Worm (Caenorhabditis elegans) whole organism, young adult: ENCODE results near the gene dpy-13.

ENCODE experiments used
- B0019.2 ChIP-seq: fragments of 200-800 bp; sonication (Bioruptor generic); conservative IDR thresholded peaks from 2 replicates; pipeline ENCODE4 v1.3.6; 2022; ENCODE audit warnings: missing genetic modification reagents, missing genetic modification characterization, missing compliant biosample characterization
- B0035.1 ChIP-seq: sonication (generic microtip); optimal IDR thresholded peaks from 2 replicates; lab custom pipeline; 2016; ENCODE audit warnings: missing genetic modification characterization, mild to moderate bottlenecking, missing compliant biosample characterization, missing genotype, missing genetic modification reagents
- D2030.7 ChIP-seq: fragments of 200-800 bp; sonication (Bioruptor generic); IDR thresholded peaks from 2 replicates; pipeline ENCODE4 v1.3.6; 2022; ENCODE audit warnings: missing genetic modification reagents, missing genetic modification characterization, missing compliant biosample characterization
- F37B4.10 ChIP-seq: fragments of 200-800 bp; sonication (Bioruptor generic); IDR thresholded peaks from 2 replicates; pipeline ENCODE4 v1.3.6; 2022; ENCODE audit warnings: missing genetic modification characterization, missing compliant biosample characterization
- F39B2.1 ChIP-seq: fragments of 200-800 bp; sonication (Bioruptor generic); IDR thresholded peaks from 2 replicates; pipeline ENCODE4 v1.3.6; 2022; ENCODE audit warnings: missing genetic modification reagents, missing genetic modification characterization, missing compliant biosample characterization
- F49E8.2 ChIP-seq: sonication (generic microtip); optimal IDR thresholded peaks from 3 replicates; lab custom pipeline; 2017; ENCODE audit warnings: missing genetic modification characterization, mild to moderate bottlenecking, missing compliant biosample characterization, antibody characterized with exemption, moderate library complexity; ENCODE audit not compliant: insufficient read depth
- T07F8.4 ChIP-seq: sonication (generic microtip); optimal IDR thresholded peaks from 2 replicates; lab custom pipeline; 2016; ENCODE audit warnings: mild to moderate bottlenecking, missing genetic modification characterization, moderate library complexity, missing compliant biosample characterization
- Y53G8AR.9 ChIP-seq: fragments of 200-800 bp; sonication (Bioruptor generic); conservative IDR thresholded peaks from 2 replicates; pipeline ENCODE4 v1.3.6; 2022; ENCODE audit warnings: missing genetic modification reagents, missing genetic modification characterization, missing compliant biosample characterization
- akir-1 ChIP-seq: fragments of 200-800 bp; sonication (Bioruptor generic); optimal IDR thresholded peaks from 2 replicates; lab custom pipeline; 2018; ENCODE audit warnings: mild to moderate bottlenecking, missing genetic modification characterization, moderate library complexity, missing compliant biosample characterization
- aptf-2 ChIP-seq: fragments of 200-800 bp; sonication (Bioruptor generic); conservative IDR thresholded peaks from 2 replicates; pipeline ENCODE4 v1.3.6; 2022; ENCODE audit warnings: missing genetic modification reagents, missing genetic modification characterization, missing compliant biosample characterization
- attf-3 ChIP-seq: fragments of 200-800 bp; sonication (Bioruptor generic); conservative IDR thresholded peaks from 2 replicates; pipeline ENCODE4 v1.3.6; 2022; ENCODE audit warnings: missing genetic modification reagents, missing genetic modification characterization, missing compliant biosample characterization
- attf-6 ChIP-seq: fragments of 200-800 bp; sonication (Bioruptor generic); IDR thresholded peaks from 2 replicates; pipeline ENCODE4 v1.3.6; 2022; ENCODE audit warnings: missing genetic modification reagents, missing genetic modification characterization, missing compliant biosample characterization
- bed-2 ChIP-seq: fragments of 200-800 bp; sonication (Bioruptor generic); IDR thresholded peaks from 2 replicates; pipeline ENCODE4 v1.3.6; 2022; ENCODE audit warnings: missing genetic modification reagents, missing genetic modification characterization, missing compliant biosample characterization
- ccch-3 ChIP-seq: fragments of 200-800 bp; sonication (Bioruptor generic); optimal IDR thresholded peaks from 2 replicates; lab custom pipeline; 2018; ENCODE audit warnings: mild to moderate bottlenecking, missing genetic modification characterization, missing compliant biosample characterization
- cebp-1 ChIP-seq, 2 experiments: fragments of 200-800 bp in 1 of 2; sonication (Bioruptor generic) in 1 of 2; sonication (generic microtip) in 1 of 2; IDR thresholded peaks in 1 of 2; optimal IDR thresholded peaks in 1 of 2; 2 replicates each; pipeline versions ENCODE4 v1.3.6 to Lab custom; 2017 to 2022; ENCODE audit warnings: missing compliant biosample characterization in 2 of 2, missing genetic modification characterization in 2 of 2, mild to moderate bottlenecking in 1 of 2, missing genetic modification reagents in 1 of 2, moderate library complexity in 1 of 2
- ceh-40 ChIP-seq: fragments of 200-800 bp; sonication (Bioruptor generic); IDR thresholded peaks from 2 replicates; pipeline ENCODE4 v1.3.6; 2022; ENCODE audit warnings: missing genetic modification characterization, missing compliant biosample characterization
- ceh-91 ChIP-seq: fragments of 200-800 bp; sonication (Bioruptor generic); IDR thresholded peaks from 2 replicates; pipeline ENCODE4 v1.3.6; 2022; ENCODE audit warnings: missing genetic modification reagents, missing genetic modification characterization, missing compliant biosample characterization
- chd-7 ChIP-seq: sonication (generic microtip); optimal IDR thresholded peaks from 2 replicates; lab custom pipeline; 2016; ENCODE audit warnings: mild to moderate bottlenecking, missing genetic modification characterization, moderate library complexity, missing compliant biosample characterization
- dpl-1 ChIP-seq: fragments of 150-350 bp; optimal IDR thresholded peaks from 2 replicates; lab custom pipeline; 2014; ENCODE audit warnings: missing biosample characterization, missing genetic modification reagents, missing genetic modification characterization
- egl-44 ChIP-seq: fragments of 200-800 bp; sonication (Bioruptor generic); IDR thresholded peaks from 2 replicates; pipeline ENCODE4 v1.3.6; 2022; ENCODE audit warnings: missing genetic modification reagents, missing genetic modification characterization, missing compliant biosample characterization
- hmg-1.2 ChIP-seq: fragments of 200-800 bp; sonication (Bioruptor generic); IDR thresholded peaks from 2 replicates; pipeline ENCODE4 v1.3.6; 2022; ENCODE audit warnings: missing genetic modification reagents, missing genetic modification characterization, missing compliant biosample characterization
- lin-54 ChIP-seq: fragments of 200-800 bp; sonication (Bioruptor generic); optimal IDR thresholded peaks from 2 replicates; lab custom pipeline; 2018; ENCODE audit warnings: mild to moderate bottlenecking, missing genetic modification characterization, missing compliant biosample characterization
- lsy-27 ChIP-seq: sonication (generic microtip); optimal IDR thresholded peaks from 2 replicates; lab custom pipeline; 2017; ENCODE audit warnings: missing genetic modification characterization, mild to moderate bottlenecking, missing compliant biosample characterization, antibody characterized with exemption, missing genotype, borderline replicate concordance; ENCODE audit not compliant: insufficient read depth
- madf-6 ChIP-seq: fragments of 200-800 bp; sonication (Bioruptor generic); IDR thresholded peaks from 2 replicates; pipeline ENCODE4 v1.3.6; 2022; ENCODE audit warnings: missing genetic modification reagents, missing genetic modification characterization, missing compliant biosample characterization
- mcd-1 ChIP-seq: fragments of 200-800 bp; sonication (Bioruptor generic); IDR thresholded peaks from 2 replicates; pipeline ENCODE4 v1.3.6; 2022; ENCODE audit warnings: missing genetic modification reagents, missing genetic modification characterization, missing compliant biosample characterization
- mel-28 ChIP-seq: sonication (generic microtip); optimal IDR thresholded peaks from 2 replicates; lab custom pipeline; 2016; ENCODE audit warnings: borderline replicate concordance, mild to moderate bottlenecking, missing genetic modification characterization, missing compliant biosample characterization
- mes-4 ChIP-seq: sonication (generic microtip); optimal IDR thresholded peaks from 2 replicates; lab custom pipeline; 2016; ENCODE audit warnings: missing genotype, missing genetic modification characterization, missing compliant biosample characterization
- nhr-80 ChIP-seq: sonication (generic microtip); optimal IDR thresholded peaks from 2 replicates; lab custom pipeline; 2016; ENCODE audit warnings: missing genetic modification characterization, missing compliant biosample characterization
- rcor-1 ChIP-seq: fragments of 200-800 bp; sonication (Bioruptor generic); IDR thresholded peaks from 2 replicates; pipeline ENCODE4 v1.3.6; 2022; ENCODE audit warnings: missing genetic modification reagents, missing genetic modification characterization, missing compliant biosample characterization
- repo-1 ChIP-seq: sonication (generic microtip); optimal IDR thresholded peaks from 2 replicates; lab custom pipeline; 2017; ENCODE audit warnings: mild to moderate bottlenecking, missing genetic modification characterization, missing compliant biosample characterization
- snpc-1.3 ChIP-seq: sonication (generic microtip); optimal IDR thresholded peaks from 2 replicates; lab custom pipeline; 2017; ENCODE audit warnings: missing genetic modification characterization, mild to moderate bottlenecking, missing compliant biosample characterization, antibody characterized with exemption, moderate library complexity, missing genotype, missing genetic modification reagents; ENCODE audit not compliant: insufficient read depth
- unc-130 ChIP-seq: sonication (generic microtip); optimal IDR thresholded peaks from 2 replicates; lab custom pipeline; 2016; ENCODE audit warnings: missing genetic modification reagents, missing genetic modification characterization, missing compliant biosample characterization
- ztf-28 ChIP-seq: fragments of 200-800 bp; sonication (Bioruptor generic); IDR thresholded peaks from 2 replicates; pipeline ENCODE4 v1.3.6; 2022; ENCODE audit warnings: missing genetic modification reagents, missing genetic modification characterization, missing compliant biosample characterization
- ztf-6 ChIP-seq: fragments of 200-800 bp; sonication (Bioruptor generic); IDR thresholded peaks from 2 replicates; pipeline ENCODE4 v1.3.6; 2022; ENCODE audit warnings: missing genetic modification reagents, missing genetic modification characterization, missing compliant biosample characterization

Gene dpy-13

ce11 chrIV:4272167-4272566 lies 36.8 kb downstream of the dpy-13 start, which contains the start of gene F36A4.1 (continued):
- no peak for TF ChIP-seq mel-28
- TF ChIP-seq Y53G8AR.9 (GFP tag; lab: Robert Waterston, UW), result no peak
- no peak for TF ChIP-seq B0035.1

ce11 chrIV:4277694-4278093 lies 42.3 kb downstream of the dpy-13 start, which contains the start of gene nhr-78:
Gene nhr-78, minus strand, starts transcription at chrIV:4277875.
- TF ChIP-seq mcd-1 (GFP tag; lab: Robert Waterston, UW) (0 out of 2 replicates have a peak, but pooled peaks have one; percentile 22), chd-7 (no peak), hmg-1.2 (GFP tag; lab: Robert Waterston, UW) (peak; percentile 94)
- TF ChIP-seq, all 124 proteins: peak for 2

DNA sequence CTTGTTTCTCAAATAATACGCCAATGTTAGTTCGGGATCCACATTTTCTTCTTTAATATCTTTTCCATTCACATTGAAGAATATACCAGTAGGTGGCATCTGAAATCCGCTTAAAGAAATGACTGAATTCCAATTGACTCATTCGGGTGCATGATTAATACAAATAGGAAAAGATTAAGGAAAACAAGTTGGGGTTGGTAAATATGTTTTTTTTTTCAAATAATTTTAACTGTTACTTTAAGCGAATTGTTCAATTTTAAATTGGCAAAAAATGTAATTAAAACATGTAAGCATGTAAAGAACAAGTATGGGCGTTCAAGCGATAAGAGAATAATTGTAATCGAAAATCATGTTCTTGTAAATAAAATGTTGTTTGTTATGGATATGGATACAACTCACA lies 48.6 kb downstream of the dpy-13 start, which contains the start of gene F15E6.6:
Gene F15E6.6 (minus strand): TSS at position 101 of the 400 bp plus-strand sequence.
- no peak for TF ChIP-seq F49E8.2 (tag; lab: Kevin White, UChicago)
- no peak for TF ChIP-seq repo-1 (tag; lab: Kevin White, UChicago)
- no peak for TF ChIP-seq F39B2.1
- TF ChIP-seq madf-6 (GFP tag; lab: Robert Waterston, UW), result no peak
- TF ChIP-seq chd-7, result no peak
- TF ChIP-seq T07F8.4, result no peak
- no peak for TF ChIP-seq mes-4 (tag; lab: Kevin White, UChicago)
- TF ChIP-seq lin-54 (GFP tag; lab: Kevin White, UChicago), result no peak
- no peak for TF ChIP-seq F37B4.10 (GFP tag; lab: Robert Waterston, UW)
- no peak for TF ChIP-seq ztf-6 (GFP tag; lab: Robert Waterston, UW)
- no peak for TF ChIP-seq snpc-1.3
- no peak for TF ChIP-seq akir-1 (GFP tag; lab: Kevin White, UChicago)
- no peak for TF ChIP-seq ztf-28
- no peak for TF ChIP-seq rcor-1 (GFP tag; lab: Robert Waterston, UW)
- no peak for TF ChIP-seq egl-44 (GFP tag; lab: Robert Waterston, UW)
- TF ChIP-seq hmg-1.2 (GFP tag; lab: Robert Waterston, UW), result no peak
- no peak for TF ChIP-seq attf-6 (GFP tag; lab: Robert Waterston, UW)
- no peak for TF ChIP-seq ceh-40

ce11 chrIV:4284989-4285388 lies 49.6 kb downstream of the dpy-13 start:
- TF ChIP-seq lsy-27 (no peak), cebp-1 (GFP tag; IDR thresholded peaks at IDR 0.05; lab: Robert Waterston, UW) (peak; percentile 22; the same call in 1 of the 2 replicates), cebp-1 (tag; optimal IDR thresholded peaks at IDR 0.05; lab: Kevin White, UChicago) (no peak), dpl-1 (no peak), ccch-3 (no peak), unc-130 (GFP tag; lab: Kevin White, UChicago) (no peak), D2030.7 (GFP tag; lab: Robert Waterston, UW) (no peak), bed-2 (GFP tag; lab: Robert Waterston, UW) (no peak), B0019.2 (GFP tag; lab: Robert Waterston, UW) (no peak), ceh-91 (no peak), attf-3 (no peak), ztf-6 (GFP tag; lab: Robert Waterston, UW) (no peak), F39B2.1 (no peak), aptf-2 (GFP tag; lab: Robert Waterston, UW) (no peak), nhr-80 (tag; lab: Kevin White, UChicago) (peak; percentile 75)
